Fruit fly (Drosophila melanogaster) whole organism, embryonic: ENCODE results near the gene WASp.

Source experiments
- Ada2b ChIP-seq: fragments of 200-800 bp; sonication (Bioruptor generic); IDR thresholded peaks from 2 replicates; pipeline ENCODE4 v1.3.6; 2022; ENCODE audit warnings: missing biosample characterization, missing genetic modification characterization
- Adf1 ChIP-seq: fragments of 200-800 bp; sonication (Bioruptor generic); IDR thresholded peaks from 2 replicates; pipeline ENCODE4 v1.3.6; 2022; ENCODE audit warnings: missing biosample characterization, missing genetic modification characterization
- Atf-2 ChIP-seq: fragments of 200-800 bp; sonication (Bioruptor generic); optimal IDR thresholded peaks from 2 replicates; lab custom pipeline; 2016; ENCODE audit warnings: missing biosample characterization, missing genetic modification characterization
- Atf6 ChIP-seq: fragments of 200-800 bp; sonication (Bioruptor generic); IDR thresholded peaks from 2 replicates; pipeline ENCODE4 v1.3.6; 2022; ENCODE audit warnings: missing biosample characterization, missing genetic modification characterization
- CG10543 ChIP-seq: fragments of 200-800 bp; sonication (Bioruptor generic); optimal IDR thresholded peaks from 3 replicates; lab custom pipeline; 2017; ENCODE audit warnings: missing biosample characterization, mild to moderate bottlenecking, missing genetic modification characterization, moderate library complexity
- CG11398 ChIP-seq: fragments of 200-800 bp; sonication (Bioruptor generic); optimal IDR thresholded peaks from 2 replicates; lab custom pipeline; 2016; ENCODE audit warnings: missing biosample characterization, missing genetic modification characterization
- CG12155 ChIP-seq: fragments of 200-800 bp; sonication (Bioruptor generic); optimal IDR thresholded peaks from 3 replicates; lab custom pipeline; 2016; ENCODE audit warnings: missing biosample characterization, missing genetic modification characterization
- CG1233 ChIP-seq: fragments of 200-800 bp; sonication (Bioruptor generic); optimal IDR thresholded peaks from 4 replicates; lab custom pipeline; 2018; ENCODE audit warnings: missing biosample characterization, mild to moderate bottlenecking, missing genetic modification characterization
- CG12659 ChIP-seq: fragments of 200-800 bp; sonication (Bioruptor generic); optimal IDR thresholded peaks from 3 replicates; lab custom pipeline; 2017; ENCODE audit warnings: mild to moderate bottlenecking, missing biosample characterization, missing genetic modification reagents, missing genetic modification characterization
- CG12942 ChIP-seq: fragments of 200-800 bp; sonication (Bioruptor generic); optimal IDR thresholded peaks from 3 replicates; lab custom pipeline; 2016; ENCODE audit warnings: missing biosample characterization, missing genetic modification characterization
- CG13296 ChIP-seq: fragments of 200-800 bp; sonication (Bioruptor generic); optimal IDR thresholded peaks from 3 replicates; lab custom pipeline; 2018; ENCODE audit warnings: missing biosample characterization, mild to moderate bottlenecking, missing genetic modification characterization
- CG14050 ChIP-seq: fragments of 200-800 bp; sonication (Bioruptor generic); IDR thresholded peaks from 3 replicates; pipeline ENCODE4 v1.3.6; 2022; ENCODE audit warnings: missing biosample characterization, missing genetic modification characterization
- CG18619 ChIP-seq: fragments of 200-800 bp; sonication (Bioruptor generic); optimal IDR thresholded peaks from 3 replicates; lab custom pipeline; 2017; ENCODE audit warnings: missing biosample characterization, mild to moderate bottlenecking, missing genetic modification characterization
- CG33213 ChIP-seq: fragments of 200-800 bp; sonication (Bioruptor generic); optimal IDR thresholded peaks from 3 replicates; lab custom pipeline; 2016; ENCODE audit warnings: missing biosample characterization, missing genetic modification characterization
- CG3995 ChIP-seq: fragments of 200-800 bp; sonication (Bioruptor generic); optimal IDR thresholded peaks from 3 replicates; lab custom pipeline; 2016; ENCODE audit warnings: missing biosample characterization, missing genetic modification characterization
- CG4404 ChIP-seq: fragments of 200-800 bp; sonication (Bioruptor generic); IDR thresholded peaks from 2 replicates; pipeline ENCODE4 v1.3.6; 2022; ENCODE audit warnings: missing biosample characterization, missing genetic modification characterization
- CG4730 ChIP-seq: fragments of 200-800 bp; sonication (Bioruptor generic); IDR thresholded peaks from 2 replicates; pipeline ENCODE4 v1.3.6; 2022; ENCODE audit warnings: missing biosample characterization, missing genetic modification characterization
- CG6254 ChIP-seq: fragments of 200-800 bp; sonication (Bioruptor generic); optimal IDR thresholded peaks from 3 replicates; lab custom pipeline; 2017; ENCODE audit warnings: mild to moderate bottlenecking, missing biosample characterization, missing genetic modification reagents, missing genetic modification characterization
- CG8290 ChIP-seq, 3 experiments: fragments of 200-800 bp; sonication (Bioruptor generic); optimal IDR thresholded peaks; 2 replicates each; lab custom pipeline; 2016 to 2019; ENCODE audit warnings: missing biosample characterization in 3 of 3, missing genetic modification characterization in 3 of 3, mild to moderate bottlenecking in 2 of 3, moderate library complexity in 1 of 3
- Dbx ChIP-seq: fragments of 200-800 bp; sonication (Bioruptor generic); IDR thresholded peaks from 3 replicates; pipeline ENCODE4 v1.3.6; 2022; ENCODE audit warnings: missing biosample characterization, missing genetic modification characterization
- Fer2 ChIP-seq: fragments of 200-800 bp; sonication (Bioruptor generic); optimal IDR thresholded peaks from 2 replicates; lab custom pipeline; 2018; ENCODE audit warnings: missing biosample characterization, mild to moderate bottlenecking, missing genetic modification characterization, moderate library complexity
- HLH54F ChIP-seq: fragments of 200-800 bp; sonication (Bioruptor generic); optimal IDR thresholded peaks from 3 replicates; lab custom pipeline; 2016; ENCODE audit warnings: missing biosample characterization, missing genetic modification characterization
- Max ChIP-seq: fragments of 200-800 bp; sonication (Bioruptor generic); optimal IDR thresholded peaks from 2 replicates; lab custom pipeline; 2016; ENCODE audit warnings: missing biosample characterization, mild to moderate bottlenecking, missing genetic modification characterization
- NK7.1 ChIP-seq: fragments of 200-800 bp; sonication (Bioruptor generic); optimal IDR thresholded peaks from 3 replicates; lab custom pipeline; 2016; ENCODE audit warnings: missing biosample characterization, missing genetic modification characterization
- Sox102F ChIP-seq: fragments of 200-800 bp; sonication (Bioruptor generic); optimal IDR thresholded peaks from 2 replicates; lab custom pipeline; 2018; ENCODE audit warnings: missing biosample characterization, mild to moderate bottlenecking, missing genetic modification characterization, moderate library complexity
- Usf ChIP-seq: fragments of 200-800 bp; sonication (Bioruptor generic); optimal IDR thresholded peaks from 2 replicates; lab custom pipeline; 2017; ENCODE audit warnings: missing genotype, missing biosample characterization, missing genetic modification characterization
- amos ChIP-seq: fragments of 200-800 bp; sonication (Bioruptor generic); IDR thresholded peaks from 2 replicates; pipeline ENCODE4 v1.3.6; 2022; ENCODE audit warnings: missing biosample characterization, missing genetic modification characterization; ENCODE audit not compliant: partially characterized antibody
- ash1 ChIP-seq: fragments of 200-800 bp; sonication (Bioruptor generic); optimal IDR thresholded peaks from 2 replicates; lab custom pipeline; 2018; ENCODE audit warnings: missing biosample characterization, mild to moderate bottlenecking, missing genetic modification characterization
- cas ChIP-seq: fragments of 200-800 bp; sonication (Bioruptor generic); IDR thresholded peaks from 2 replicates; pipeline ENCODE4 v1.3.6; 2022; ENCODE audit warnings: missing biosample characterization, missing genetic modification characterization
- chm ChIP-seq: fragments of 200-800 bp; sonication (Bioruptor generic); IDR thresholded peaks from 2 replicates; pipeline ENCODE4 v1.3.6; 2022; ENCODE audit warnings: missing biosample characterization, missing genetic modification characterization
- chn ChIP-seq: fragments of 200-800 bp; sonication (Bioruptor generic); optimal IDR thresholded peaks from 2 replicates; lab custom pipeline; 2016; ENCODE audit warnings: missing biosample characterization, missing genetic modification characterization
- cwo ChIP-seq: fragments of 200-800 bp; sonication (Bioruptor generic); optimal IDR thresholded peaks from 3 replicates; lab custom pipeline; 2017; ENCODE audit warnings: missing biosample characterization, missing genetic modification characterization, mild to moderate bottlenecking, moderate library complexity, missing genetic modification reagents
- da ChIP-seq: fragments of 200-800 bp; sonication (Bioruptor generic); optimal IDR thresholded peaks from 2 replicates; lab custom pipeline; 2016; ENCODE audit warnings: missing biosample characterization, missing genetic modification characterization
- dan ChIP-seq: fragments of 200-800 bp; sonication (Bioruptor generic); IDR thresholded peaks from 2 replicates; pipeline ENCODE4 v1.3.6; 2022; ENCODE audit warnings: missing biosample characterization, missing genetic modification characterization
- fd96Cb ChIP-seq: fragments of 200-800 bp; sonication (Bioruptor generic); optimal IDR thresholded peaks from 2 replicates; lab custom pipeline; 2018; ENCODE audit warnings: missing biosample characterization, mild to moderate bottlenecking, missing genetic modification characterization, moderate library complexity
- h ChIP-seq: fragments of >200 bp; optimal IDR thresholded peaks from 2 replicates; lab custom pipeline; 2017
- inv ChIP-seq: fragments of 200-800 bp; sonication (Bioruptor generic); IDR thresholded peaks from 2 replicates; pipeline ENCODE4 v1.3.6; 2022; ENCODE audit warnings: missing biosample characterization, missing genetic modification characterization; ENCODE audit not compliant: partially characterized antibody
- jing ChIP-seq: fragments of 200-800 bp; sonication (Bioruptor generic); optimal IDR thresholded peaks from 2 replicates; lab custom pipeline; 2018; ENCODE audit warnings: missing biosample characterization, mild to moderate bottlenecking, missing genetic modification characterization
- kah ChIP-seq: fragments of 200-800 bp; sonication (Bioruptor generic); optimal IDR thresholded peaks from 2 replicates; lab custom pipeline; 2018; ENCODE audit warnings: missing biosample characterization, mild to moderate bottlenecking, missing genetic modification characterization
- ken ChIP-seq: fragments of 200-800 bp; sonication (Bioruptor generic); IDR thresholded peaks from 3 replicates; pipeline ENCODE4 v1.3.6; 2022; ENCODE audit warnings: missing biosample characterization, missing genetic modification characterization
- lov ChIP-seq, 2 experiments: fragments of 200-800 bp in 1 of 2; fragments of >200 bp in 1 of 2; sonication (Bioruptor generic) in 1 of 2; IDR thresholded peaks in 1 of 2; optimal IDR thresholded peaks in 1 of 2; 2 replicates in 1 of 2; 3 replicates in 1 of 2; pipeline versions ENCODE4 v1.3.6 to Lab custom; 2017 to 2022; ENCODE audit warnings: missing biosample characterization in 1 of 2, missing genetic modification characterization in 1 of 2
- mirr ChIP-seq: fragments of 200-800 bp; sonication (Bioruptor generic); optimal IDR thresholded peaks from 3 replicates; lab custom pipeline; 2018; ENCODE audit warnings: missing biosample characterization, mild to moderate bottlenecking, missing genetic modification characterization
- nau ChIP-seq: fragments of 200-800 bp; sonication (Bioruptor generic); optimal IDR thresholded peaks from 3 replicates; lab custom pipeline; 2017; ENCODE audit warnings: missing biosample characterization, mild to moderate bottlenecking, missing genetic modification characterization, missing genetic modification reagents
- nom ChIP-seq: fragments of 200-800 bp; sonication (Bioruptor generic); optimal IDR thresholded peaks from 2 replicates; lab custom pipeline; 2017; ENCODE audit warnings: missing biosample characterization, missing genetic modification characterization, mild to moderate bottlenecking, moderate library complexity, missing genetic modification reagents
- org-1 ChIP-seq: fragments of 200-800 bp; sonication (Bioruptor generic); optimal IDR thresholded peaks from 2 replicates; lab custom pipeline; 2017; ENCODE audit warnings: missing biosample characterization, missing genetic modification characterization
- pb ChIP-seq: fragments of 200-800 bp; sonication (Bioruptor generic); optimal IDR thresholded peaks from 3 replicates; lab custom pipeline; 2016; ENCODE audit warnings: missing biosample characterization, missing genetic modification characterization
- rib ChIP-seq: fragments of 200-800 bp; sonication (Bioruptor generic); IDR thresholded peaks from 2 replicates; pipeline ENCODE4 v1.3.6; 2022; ENCODE audit warnings: missing biosample characterization, missing genetic modification characterization
- sob ChIP-seq: fragments of 200-800 bp; sonication (Bioruptor generic); IDR thresholded peaks from 2 replicates; pipeline ENCODE4 v1.3.6; 2022; ENCODE audit warnings: missing biosample characterization, missing genetic modification characterization
- tx ChIP-seq: fragments of 200-800 bp; sonication (Bioruptor generic); optimal IDR thresholded peaks from 2 replicates; lab custom pipeline; 2016; ENCODE audit warnings: missing biosample characterization, missing genetic modification characterization
- unpg ChIP-seq: fragments of 200-800 bp; sonication (Bioruptor generic); optimal IDR thresholded peaks from 3 replicates; lab custom pipeline; 2018; ENCODE audit warnings: missing biosample characterization, mild to moderate bottlenecking, missing genetic modification characterization, moderate library complexity
- wor ChIP-seq: fragments of 200-800 bp; sonication (Bioruptor generic); IDR thresholded peaks from 2 replicates; pipeline ENCODE4 v1.3.6; 2022; ENCODE audit warnings: missing biosample characterization, missing genetic modification characterization

The WASp gene

dm6 chr3R:28851530-28851929 lies 19.7 kb upstream of the WASp start (continued):
- no peak for TF ChIP-seq CG14050
- TF ChIP-seq unpg (GFP tag; lab: Kevin White, UChicago): no peak
- no peak for TF ChIP-seq Fer2
- 0 out of 2 replicates have a peak, but pooled peaks have one; percentile 10 for TF ChIP-seq chm (GFP tag; lab: Robert Waterston, UW)
- TF ChIP-seq tx (GFP tag; lab: Kevin White, UChicago): no peak
- no peak for TF ChIP-seq CG33213
- TF ChIP-seq amos: no peak
- TF ChIP-seq CG10543 (GFP tag; lab: Kevin White, UChicago): peak; percentile 25
- TF ChIP-seq CG11398: no peak
- no peak for TF ChIP-seq Atf-2
- peak; percentile 8; the same call in 1 of the 2 replicates for TF ChIP-seq Adf1 (GFP tag; lab: Robert Waterston, UW)
- no peak for TF ChIP-seq chn
- TF ChIP-seq org-1 (GFP tag; lab: Kevin White, UChicago): peak; percentile 59
- TF ChIP-seq CG4404 (GFP tag; lab: Robert Waterston, UW): no peak
- 0 out of 2 replicates have a peak, but pooled peaks have one; percentile 16 for TF ChIP-seq Atf6
- no peak for TF ChIP-seq Usf
- TF ChIP-seq mirr (GFP tag; lab: Kevin White, UChicago): no peak
- no peak for TF ChIP-seq CG4730
- TF ChIP-seq jing (GFP tag; lab: Kevin White, UChicago): no peak
- TF ChIP-seq nom (GFP tag; lab: Kevin White, UChicago): peak; percentile 38
- no peak for TF ChIP-seq da (GFP tag; lab: Kevin White, UChicago)
- TF ChIP-seq CG12942 (GFP tag; lab: Kevin White, UChicago): no peak
- no peak for TF ChIP-seq kah
- no peak for TF ChIP-seq CG12155 (GFP tag; lab: Kevin White, UChicago)
- TF ChIP-seq cas (GFP tag; lab: Robert Waterston, UW): no peak
- TF ChIP-seq Ada2b: no peak
- no peak for TF ChIP-seq Max (GFP tag; lab: Kevin White, UChicago)
- no peak for TF ChIP-seq CG18619 (GFP tag; lab: Kevin White, UChicago)
- TF ChIP-seq CG13296 (GFP tag; lab: Kevin White, UChicago): no peak
- TF ChIP-seq CG1233 (GFP tag; lab: Kevin White, UChicago): no peak
- no peak for TF ChIP-seq NK7.1 (GFP tag; lab: Kevin White, UChicago)
- TF ChIP-seq CG12659: no peak
- TF ChIP-seq CG6254 (GFP tag; lab: Kevin White, UChicago): no peak
- no peak for TF ChIP-seq Dbx
- TF ChIP-seq inv (GFP tag; lab: Robert Waterston, UW): no peak
- no peak for TF ChIP-seq HLH54F (GFP tag; lab: Kevin White, UChicago)
- no peak for TF ChIP-seq h
- TF ChIP-seq wor (GFP tag; lab: Robert Waterston, UW): no peak
- no peak for TF ChIP-seq CG8290 (GFP tag; optimal IDR thresholded peaks at IDR 0.05; lab: Kevin White, UChicago)
- TF ChIP-seq CG8290 (tag; optimal IDR thresholded peaks at IDR 0.05; lab: Kevin White, UChicago): no peak
- TF ChIP-seq cwo (GFP tag; lab: Kevin White, UChicago): no peak
- no peak for TF ChIP-seq sob (GFP tag; lab: Robert Waterston, UW)
- no peak for TF ChIP-seq Sox102F (GFP tag; lab: Kevin White, UChicago)
- TF ChIP-seq ash1 (GFP tag; lab: Kevin White, UChicago): no peak
- TF ChIP-seq dan (GFP tag; lab: Robert Waterston, UW): no peak
- TF ChIP-seq fd96Cb: no peak
- TF ChIP-seq ken (GFP tag; lab: Robert Waterston, UW): 0 out of 3 replicates have a peak, but pooled peaks have one; percentile 42
- TF ChIP-seq rib: 0 out of 2 replicates have a peak, but pooled peaks have one; percentile 27
- TF ChIP-seq CG3995 (GFP tag; lab: Kevin White, UChicago): no peak
- no peak for TF ChIP-seq pb (GFP tag; lab: Kevin White, UChicago)
- no peak for TF ChIP-seq nau (GFP tag; lab: Kevin White, UChicago)
- TF ChIP-seq lov (optimal IDR thresholded peaks at IDR 0.05; lab: Kevin White, UChicago): no peak
- TF ChIP-seq lov (GFP tag; IDR thresholded peaks at IDR 0.05; lab: Robert Waterston, UW): no peak
